Worm (Caenorhabditis elegans) whole organism, L4 larva: ENCODE data around the gene ZK1307.7.

Experiments
- ZK546.5 ChIP-seq, 2 experiments: sonication (generic microtip); optimal IDR thresholded peaks; 2 replicates each; lab custom pipeline; 2017; ENCODE audit warnings: missing biosample characterization in 2 of 2, missing genetic modification characterization in 2 of 2
- daf-12 ChIP-seq: fragments of 150-350 bp; optimal IDR thresholded peaks from 2 replicates; lab custom pipeline; 2014; ENCODE audit warnings: missing biosample characterization, missing genetic modification reagents, missing genetic modification characterization
- lim-7 ChIP-seq: fragments of 200-800 bp; sonication (Bioruptor generic); IDR thresholded peaks from 2 replicates; pipeline ENCODE4 v1.3.6; 2022; ENCODE audit warnings: missing genetic modification characterization, missing compliant biosample characterization
- madf-9 ChIP-seq: fragments of 200-800 bp; sonication (Bioruptor generic); conservative IDR thresholded peaks from 2 replicates; pipeline ENCODE4 v1.3.6; 2022; ENCODE audit warnings: missing genetic modification reagents, missing genetic modification characterization, missing compliant biosample characterization
- mdl-1 ChIP-seq, 2 experiments: fragments of 150-350 bp in 1 of 2; sonication (generic microtip) in 1 of 2; optimal IDR thresholded peaks; 2 replicates each; lab custom pipeline; 2014 to 2017; ENCODE audit warnings: missing biosample characterization in 2 of 2, missing genetic modification characterization in 2 of 2
- snpc-4 ChIP-seq: fragments of 150-350 bp; optimal IDR thresholded peaks from 2 replicates; lab custom pipeline; 2014; ENCODE audit warnings: missing biosample characterization, missing genetic modification characterization
- unc-62 ChIP-seq, 3 experiments: fragments of 150-350 bp in 1 of 3; sonication (generic microtip); optimal IDR thresholded peaks in 2 of 3; peaks in 1 of 3; 1 replicate in 1 of 3; 2 replicates in 2 of 3; lab custom pipeline; 2014 to 2017; ENCODE audit warnings: missing biosample characterization in 3 of 3, missing genetic modification characterization in 3 of 3, missing genetic modification reagents in 3 of 3, missing genotype in 1 of 3

DNA sequence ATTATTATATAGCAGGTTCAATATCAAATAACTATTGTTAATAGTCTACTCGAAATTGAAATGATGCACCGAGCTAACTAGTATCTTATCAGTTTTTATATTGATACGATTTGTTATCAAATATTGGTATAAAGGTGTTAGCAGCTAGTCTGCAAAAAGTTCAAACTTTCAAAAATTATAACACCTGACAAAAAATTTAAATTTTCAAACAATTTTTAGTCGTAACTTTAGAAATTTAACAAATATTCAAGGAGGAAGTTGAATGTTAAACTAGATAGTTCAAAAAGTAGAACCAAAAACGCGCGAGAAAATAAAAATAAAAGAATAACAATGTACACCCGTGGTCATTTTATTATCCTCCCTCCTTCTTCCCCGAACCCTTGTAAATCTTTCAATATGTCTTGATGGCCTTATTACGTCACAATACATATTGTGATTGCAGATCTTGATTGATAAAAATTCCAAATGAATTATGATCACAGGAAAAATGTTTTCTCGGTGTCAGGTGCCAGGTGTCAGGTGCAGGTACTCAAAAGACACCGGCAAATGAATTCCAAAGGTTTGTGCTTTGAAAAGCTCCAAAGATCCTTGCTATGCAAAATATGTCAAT, 19.2 kb downstream of the ZK1307.7 start, which contains the start of gene ZK1307.1:
- TF ChIP-seq ZK546.5 (tag; optimal IDR thresholded peaks at IDR 0.05; lab: Kevin White, UChicago) (no peak), lim-7 (no peak), snpc-4 (no peak), madf-9 (GFP tag; lab: Robert Waterston, UW) (no peak), daf-12 (tag; lab: Kevin White, UChicago) (no peak), unc-62 (GFP tag; optimal IDR thresholded peaks at IDR 0.05 in 1 of 2; lab: Kevin White, UChicago) (no peak), unc-62 (tag; optimal IDR thresholded peaks at IDR 0.05; lab: Kevin White, UChicago) (no peak), mdl-1 (tag; optimal IDR thresholded peaks at IDR 0.05; lab: Kevin White, UChicago) (no peak)
